Worm (Caenorhabditis elegans) whole organism, midembryonic: ENCODE data around the gene srh-67.

ENCODE experiments used
- T22C8.4 ChIP-seq: fragments of 200-800 bp; sonication (Bioruptor generic); IDR thresholded peaks from 2 replicates; pipeline ENCODE4 v1.3.6; 2022; ENCODE audit warnings: missing genetic modification characterization, missing compliant biosample characterization
- klf-2 ChIP-seq: fragments of 200-800 bp; sonication (Bioruptor generic); conservative IDR thresholded peaks from 2 replicates; pipeline ENCODE4 v1.3.6; 2022; ENCODE audit warnings: missing genetic modification reagents, missing genetic modification characterization, missing compliant biosample characterization
- med-1 ChIP-seq: sonication (generic microtip); optimal IDR thresholded peaks from 2 replicates; lab custom pipeline; 2017; ENCODE audit warnings: missing genetic modification characterization, mild to moderate bottlenecking, missing compliant biosample characterization, antibody characterized with exemption, missing genetic modification reagents; ENCODE audit not compliant: insufficient read depth
- ref-1 ChIP-seq: fragments of 200-800 bp; sonication (Bioruptor generic); conservative IDR thresholded peaks from 2 replicates; pipeline ENCODE4 v1.3.6; 2022; ENCODE audit warnings: missing genetic modification reagents, missing genetic modification characterization, missing compliant biosample characterization
- tab-1 ChIP-seq: fragments of 200-800 bp; sonication (Bioruptor generic); IDR thresholded peaks from 2 replicates; pipeline ENCODE4 v1.3.6; 2022; ENCODE audit warnings: missing genetic modification characterization, missing compliant biosample characterization
- ztf-23 ChIP-seq: fragments of 200-800 bp; sonication (Bioruptor generic); IDR thresholded peaks from 2 replicates; pipeline ENCODE4 v1.3.6; 2022; ENCODE audit warnings: missing genetic modification reagents, missing genetic modification characterization, missing compliant biosample characterization
- ztf-29 ChIP-seq: fragments of 200-800 bp; sonication (Bioruptor generic); IDR thresholded peaks from 2 replicates; pipeline ENCODE4 v1.3.6; 2022; ENCODE audit warnings: missing genetic modification reagents, missing genetic modification characterization, missing compliant biosample characterization

ce11 chrII:12496981-12497380, 11.8 kb upstream of the srh-67 start, which contains the start of gene T21B4.3:
- TF ChIP-seq med-1 (no peak), ztf-29 (GFP tag; lab: Robert Waterston, UW) (no peak), ztf-23 (GFP tag; lab: Robert Waterston, UW) (no peak), T22C8.4 (no peak), tab-1 (GFP tag; lab: Robert Waterston, UW) (no peak), ref-1 (GFP tag; lab: Robert Waterston, UW) (no peak), klf-2 (GFP tag; lab: Robert Waterston, UW) (no peak)
